Fruit fly (Drosophila melanogaster): Measurements from ENCODE around the gene CG6650.
A peak's percentile ranks its signal among the peaks of the same experiment; 100 is the strongest.

CG6650 gene

dm6 chr3L:14006704-14007126, 24.5 kb upstream of the CG6650 start (continued):
- TF ChIP-seq unc-4 (GFP tag; IDR thresholded peaks at IDR 0.05; ENCODE audit: partially characterized antibody), result peak; percentile 25; the same call in 1 of the 2 replicates
- peak; percentile 88; the same call in 2 of the 4 replicates for TF ChIP-seq chinmo (GFP tag; IDR thresholded peaks at IDR 0.05; ENCODE audit: partially characterized antibody)
- TF ChIP-seq CG13424 (tag; optimal IDR thresholded peaks at IDR 0.05), result peak; percentile 20
- no peak for TF ChIP-seq lov (optimal IDR thresholded peaks at IDR 0.05)
- peak; percentile 13; the same call in 1 of the 3 replicates for TF ChIP-seq lov (GFP tag; IDR thresholded peaks at IDR 0.05)
- TF ChIP-seq Pdp1 (GFP tag; optimal IDR thresholded peaks at IDR 0.05), result peak in 1 of 2 experiments; percentile 100
- TF ChIP-seq Med (GFP tag), result peak; percentile 72
- TF ChIP-seq CG13287 (GFP tag; IDR thresholded peaks at IDR 0.05; ENCODE audit: partially characterized antibody), result peak; percentile 53; the same call in 1 of the 2 replicates
- TF ChIP-seq Drgx (GFP tag; IDR thresholded peaks at IDR 0.05), result peak; percentile 43; the same call in 1 of the 2 replicates
- TF ChIP-seq ewg (GFP tag; optimal IDR thresholded peaks at IDR 0.05), result peak; percentile 94
- no peak for TF ChIP-seq CG7928 (GFP tag; optimal IDR thresholded peaks at IDR 0.05)
- 0 out of 2 replicates have a peak, but pooled peaks have one; percentile 16 for TF ChIP-seq CG11247 (GFP tag; IDR thresholded peaks at IDR 0.05)
- no peak for TF ChIP-seq CoRest (tag; optimal IDR thresholded peaks at IDR 0.05)
- TF ChIP-seq sob (GFP tag; IDR thresholded peaks at IDR 0.05), result peak; percentile 29; the same call in 1 of the 2 replicates
- TF ChIP-seq ci (GFP tag; IDR thresholded peaks at IDR 0.05), result peak; percentile 51; the same call in 1 of the 3 replicates
- TF ChIP-seq tgo (GFP tag; IDR thresholded peaks at IDR 0.05), result 0 out of 3 replicates have a peak, but pooled peaks have one; percentile 18

- TF ChIP-seq ap (GFP tag; IDR thresholded peaks at IDR 0.05) (no peak), Dfd (GFP tag; optimal IDR thresholded peaks at IDR 0.05) (peak in 1 of 2 experiments; percentile 77), CG15514 (GFP tag; optimal IDR thresholded peaks at IDR 0.05) (no peak), CG4360 (GFP tag; IDR thresholded peaks at IDR 0.05) (peak; percentile 37; the same call in 1 of the 2 replicates), en (GFP tag; optimal IDR thresholded peaks at IDR 0.05) (no peak)
Measured at dm6 chr3L:14025736-14026135, 5.5 kb upstream of the CG6650 start.

- TF ChIP-seq Dfd (GFP tag; optimal IDR thresholded peaks at IDR 0.05), result peak in 1 of 2 experiments; percentile 44
- no peak for TF ChIP-seq ab (GFP tag; optimal IDR thresholded peaks at IDR 0.05)
- no peak for TF ChIP-seq Dll (GFP tag; IDR thresholded peaks at IDR 0.05; ENCODE audit: partially characterized antibody)
- TF ChIP-seq CG11695 (GFP tag; IDR thresholded peaks at IDR 0.05), result no peak
- no peak for TF ChIP-seq CG5953 (GFP tag; IDR thresholded peaks at IDR 0.05)
- no peak for TF ChIP-seq hbn (GFP tag; IDR thresholded peaks at IDR 0.05; ENCODE audit: partially characterized antibody)
- peak; percentile 64 for TF ChIP-seq CG4360 (GFP tag; IDR thresholded peaks at IDR 0.05)
Measured at dm6 chr3L:14027549-14027948, 3.7 kb upstream of the CG6650 start.

dm6 chr3L:14028485-14029384, 2.5 kb upstream of the CG6650 start, which contains the start of gene Ptip:
Gene Ptip (minus strand): TSS chr3L:14029121.
- TF ChIP-seq Hr51 (GFP tag; optimal IDR thresholded peaks at IDR 0.05), result no peak
- peak; percentile 75 for TF ChIP-seq Ets97D (GFP tag; optimal IDR thresholded peaks at IDR 0.05)
- no peak for TF ChIP-seq CG18599 (GFP tag; optimal IDR thresholded peaks at IDR 0.05)
- no peak for TF ChIP-seq CG30431 (GFP tag; optimal IDR thresholded peaks at IDR 0.05)
- TF ChIP-seq z (GFP tag; IDR thresholded peaks at IDR 0.05), result no peak
- peak; percentile 75 for TF ChIP-seq MBD-R2 (GFP tag; IDR thresholded peaks at IDR 0.05)
- no peak for TF ChIP-seq lmd (GFP tag; IDR thresholded peaks at IDR 0.05)
- no peak for TF ChIP-seq CG10959 (GFP tag; IDR thresholded peaks at IDR 0.05)
- TF ChIP-seq CG15011 (GFP tag; optimal IDR thresholded peaks at IDR 0.05), result no peak
- TF ChIP-seq D (optimal IDR thresholded peaks at IDR 0.05), result peak; percentile 40
- no peak for TF ChIP-seq D (GFP tag; optimal IDR thresholded peaks at IDR 0.05)
- TF ChIP-seq CG10431 (GFP tag; optimal IDR thresholded peaks at IDR 0.05), result peak; percentile 71
- no peak for TF ChIP-seq vfl (GFP tag; optimal IDR thresholded peaks at IDR 0.05)
- TF ChIP-seq dan (GFP tag; IDR thresholded peaks at IDR 0.05), result no peak
- TF ChIP-seq CG14860 (GFP tag; IDR thresholded peaks at IDR 0.05; ENCODE audit: partially characterized antibody), result peak; percentile 90
- TF ChIP-seq CG10267 (tag; optimal IDR thresholded peaks at IDR 0.05), result peak; percentile 40
- TF ChIP-seq MESR4 (GFP tag; optimal IDR thresholded peaks at IDR 0.05), result peak; percentile 59
- TF ChIP-seq CG11696 (GFP tag; IDR thresholded peaks at IDR 0.05), result peak; percentile 25; the same call in 1 of the 2 replicates

All from whole organism, embryonic.